Worm (Caenorhabditis elegans) whole organism, L4/young adult: ENCODE measurements around the gene gadr-4.
"Not testable (repeated sequence)": the region's sequence is repeated elsewhere in the genome, so short reads cannot be mapped to it uniquely, and the experiment has no call there.

Experiments used
- W03F9.2 ChIP-seq: fragments of 150-350 bp; optimal IDR thresholded peaks from 2 replicates; lab custom pipeline; 2014; ENCODE audit warnings: missing biosample characterization, missing genetic modification characterization
- dao-5 ChIP-seq: sonication (generic microtip); optimal IDR thresholded peaks from 2 replicates; lab custom pipeline; 2016; ENCODE audit warnings: missing genotype, missing genetic modification characterization, moderate library complexity, missing compliant biosample characterization
- him-1 ChIP-seq: sonication (generic microtip); optimal IDR thresholded peaks from 2 replicates; lab custom pipeline; 2016; ENCODE audit warnings: missing genotype, missing genetic modification reagents, missing genetic modification characterization, missing compliant biosample characterization

DNA sequence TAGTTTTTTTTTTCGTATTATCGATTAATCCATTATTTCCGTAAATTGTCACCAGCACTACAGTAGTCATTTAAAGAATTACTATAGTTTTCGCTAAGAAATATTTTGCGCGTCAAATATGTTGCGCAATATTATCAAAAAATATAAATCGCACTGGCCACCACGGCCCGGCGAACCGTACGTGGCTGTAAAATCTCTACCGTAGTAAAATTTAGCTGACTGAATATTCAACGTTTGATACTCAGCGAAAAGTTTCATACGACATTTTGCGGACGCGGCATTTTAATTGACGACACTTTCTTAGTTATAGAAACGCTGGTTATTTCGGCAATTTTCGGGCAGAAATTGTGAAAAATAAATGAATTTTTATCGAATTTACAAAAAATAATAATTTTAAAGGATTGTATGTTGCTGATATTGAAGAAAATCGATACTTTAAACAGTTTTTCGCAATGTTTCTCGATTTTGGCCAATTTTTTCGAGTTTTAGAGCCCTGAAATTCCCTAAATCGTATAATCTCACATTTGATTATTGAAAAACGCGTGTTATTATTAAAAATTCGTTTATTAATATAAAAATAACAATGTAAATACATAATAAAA lies 14.4 kb downstream of the gadr-4 start:
- peak; percentile 12 for TF ChIP-seq him-1 (tag; lab: Kevin White, UChicago)
- TF ChIP-seq dao-5, W03F9.2 (tag; lab: Kevin White, UChicago): not testable (repeated sequence)
